Worm (Caenorhabditis elegans): Measurements from ENCODE around the gene faah-4.

ce11 chrIII:11935032-11935947, 25.6 kb upstream of the faah-4 start:
- TF ChIP-seq snpc-3.4 (tag; optimal IDR thresholded peaks at IDR 0.05) (no peak), hsf-1 (GFP tag; IDR thresholded peaks at IDR 0.05) (no peak), him-1 (tag; optimal IDR thresholded peaks at IDR 0.05) (no peak), dpl-1 (GFP tag; optimal IDR thresholded peaks at IDR 0.05) (no peak), nfya-1 (tag; optimal IDR thresholded peaks at IDR 0.05; ENCODE audit: borderline replicate concordance, insufficient read depth) (no peak), unc-62 (GFP tag; optimal IDR thresholded peaks at IDR 0.05) (no peak)

Data from whole organism, young adult.